Worm (Caenorhabditis elegans) whole organism, mixed stage, embryonic: ENCODE results near the gene srh-141.

Source experiments
- M03D4.4 ChIP-seq: sonication (generic microtip); optimal IDR thresholded peaks from 2 replicates; lab custom pipeline; 2017; ENCODE audit warnings: mild to moderate bottlenecking, missing genetic modification characterization, missing compliant biosample characterization
- bed-3 ChIP-seq: fragments of 200-800 bp; sonication (Bioruptor generic); optimal IDR thresholded peaks from 3 replicates; lab custom pipeline; 2018; ENCODE audit warnings: mild to moderate bottlenecking, missing genetic modification characterization, moderate library complexity, missing compliant biosample characterization
- blmp-1 ChIP-seq: fragments of 150-350 bp; optimal IDR thresholded peaks from 2 replicates; lab custom pipeline; 2014; ENCODE audit warnings: missing biosample characterization, missing genetic modification characterization
- ceh-39 ChIP-seq: fragments of 150-350 bp; optimal IDR thresholded peaks from 2 replicates; lab custom pipeline; 2014; ENCODE audit warnings: missing biosample characterization, missing genetic modification characterization
- ceh-83 ChIP-seq: fragments of 200-800 bp; sonication (Bioruptor generic); optimal IDR thresholded peaks from 2 replicates; lab custom pipeline; 2018; ENCODE audit warnings: mild to moderate bottlenecking, missing genetic modification characterization, missing compliant biosample characterization
- ces-1 ChIP-seq: fragments of 150-350 bp; optimal IDR thresholded peaks from 2 replicates; lab custom pipeline; 2014; ENCODE audit warnings: missing biosample characterization, missing genetic modification reagents, missing genetic modification characterization
- cnd-1 ChIP-seq: fragments of 200-800 bp; sonication (Bioruptor generic); optimal IDR thresholded peaks from 2 replicates; lab custom pipeline; 2018; ENCODE audit warnings: mild to moderate bottlenecking, missing genetic modification characterization, missing compliant biosample characterization
- drap-1 ChIP-seq: fragments of 200-800 bp; sonication (Bioruptor generic); optimal IDR thresholded peaks from 3 replicates; lab custom pipeline; 2018; ENCODE audit warnings: mild to moderate bottlenecking, missing genetic modification characterization, missing compliant biosample characterization
- elt-1 ChIP-seq: sonication (generic microtip); optimal IDR thresholded peaks from 2 replicates; lab custom pipeline; 2017; ENCODE audit warnings: missing genetic modification characterization, mild to moderate bottlenecking, missing compliant biosample characterization, antibody characterized with exemption, moderate library complexity, borderline replicate concordance; ENCODE audit not compliant: insufficient read depth
- elt-3 ChIP-seq: fragments of 150-350 bp; optimal IDR thresholded peaks from 2 replicates; lab custom pipeline; 2014; ENCODE audit warnings: missing biosample characterization, missing genetic modification characterization
- flh-1 ChIP-seq: fragments of 200-800 bp; sonication (Bioruptor generic); optimal IDR thresholded peaks from 2 replicates; lab custom pipeline; 2018; ENCODE audit warnings: mild to moderate bottlenecking, missing genetic modification characterization, moderate library complexity, missing compliant biosample characterization
- ham-2 ChIP-seq: fragments of 200-800 bp; sonication (Bioruptor generic); optimal IDR thresholded peaks from 2 replicates; lab custom pipeline; 2018; ENCODE audit warnings: mild to moderate bottlenecking, missing genetic modification characterization, missing compliant biosample characterization
- hlh-1 ChIP-seq: fragments of 150-350 bp; optimal IDR thresholded peaks from 2 replicates; lab custom pipeline; 2014; ENCODE audit warnings: missing biosample characterization, missing genetic modification reagents, missing genetic modification characterization
- lin-13 ChIP-seq: fragments of 150-350 bp; optimal IDR thresholded peaks from 2 replicates; lab custom pipeline; 2014; ENCODE audit warnings: missing biosample characterization, missing genetic modification characterization
- lin-32 ChIP-seq: fragments of 200-800 bp; sonication (Bioruptor generic); optimal IDR thresholded peaks from 2 replicates; lab custom pipeline; 2018; ENCODE audit warnings: mild to moderate bottlenecking, missing genetic modification characterization, missing compliant biosample characterization
- lsy-2 ChIP-seq: fragments of 150-350 bp; optimal IDR thresholded peaks from 2 replicates; lab custom pipeline; 2014; ENCODE audit warnings: missing biosample characterization, missing genetic modification characterization
- mab-5 ChIP-seq: fragments of 150-350 bp; optimal IDR thresholded peaks from 2 replicates; lab custom pipeline; 2014; ENCODE audit warnings: missing biosample characterization, missing genetic modification characterization
- mep-1 ChIP-seq: fragments of 150-350 bp; optimal IDR thresholded peaks from 2 replicates; lab custom pipeline; 2017; ENCODE audit warnings: missing biosample characterization, missing genetic modification reagents, missing genetic modification characterization, inconsistent platforms
- mls-2 ChIP-seq: sonication (generic microtip); optimal IDR thresholded peaks from 2 replicates; lab custom pipeline; 2016; ENCODE audit warnings: mild to moderate bottlenecking, missing genetic modification characterization, moderate library complexity, missing compliant biosample characterization
- nhr-12 ChIP-seq: fragments of 150-350 bp; optimal IDR thresholded peaks from 2 replicates; lab custom pipeline; 2014; ENCODE audit warnings: missing biosample characterization, missing genetic modification characterization
- nhr-2 ChIP-seq: fragments of 150-350 bp; optimal IDR thresholded peaks from 2 replicates; lab custom pipeline; 2014; ENCODE audit warnings: missing biosample characterization, missing genetic modification characterization
- nhr-237 ChIP-seq: fragments of 150-350 bp; optimal IDR thresholded peaks from 2 replicates; lab custom pipeline; 2014; ENCODE audit warnings: missing biosample characterization, missing genetic modification characterization
- nhr-76 ChIP-seq: sonication (generic microtip); optimal IDR thresholded peaks from 2 replicates; lab custom pipeline; 2017; ENCODE audit warnings: missing biosample characterization, missing genetic modification characterization
- pha-4 ChIP-seq: fragments of 150-350 bp; optimal IDR thresholded peaks from 2 replicates; lab custom pipeline; 2018; ENCODE audit warnings: missing biosample characterization, missing genetic modification reagents, missing genetic modification characterization
- sem-2 ChIP-seq: fragments of 200-800 bp; sonication (Bioruptor generic); optimal IDR thresholded peaks from 2 replicates; lab custom pipeline; 2018; ENCODE audit warnings: mild to moderate bottlenecking, missing genetic modification characterization, missing compliant biosample characterization
- snpc-4 ChIP-seq: fragments of 150-350 bp; optimal IDR thresholded peaks from 2 replicates; lab custom pipeline; 2014; ENCODE audit warnings: missing biosample characterization, missing genetic modification characterization
- sptf-1 ChIP-seq: sonication (generic microtip); optimal IDR thresholded peaks from 2 replicates; lab custom pipeline; 2017; ENCODE audit warnings: mild to moderate bottlenecking, missing genetic modification characterization, moderate library complexity, missing compliant biosample characterization
- tbx-8 ChIP-seq: fragments of 200-800 bp; sonication (Bioruptor generic); optimal IDR thresholded peaks from 2 replicates; lab custom pipeline; 2018; ENCODE audit warnings: mild to moderate bottlenecking, missing genetic modification characterization, moderate library complexity, missing compliant biosample characterization
- unc-62 ChIP-seq: fragments of 150-350 bp; optimal IDR thresholded peaks from 2 replicates; lab custom pipeline; 2014; ENCODE audit warnings: missing biosample characterization, missing genetic modification reagents, missing genetic modification characterization
- zip-8 ChIP-seq: fragments of 150-350 bp; optimal IDR thresholded peaks from 2 replicates; lab custom pipeline; 2014; ENCODE audit warnings: missing biosample characterization, missing genetic modification characterization

srh-141 gene

DNA sequence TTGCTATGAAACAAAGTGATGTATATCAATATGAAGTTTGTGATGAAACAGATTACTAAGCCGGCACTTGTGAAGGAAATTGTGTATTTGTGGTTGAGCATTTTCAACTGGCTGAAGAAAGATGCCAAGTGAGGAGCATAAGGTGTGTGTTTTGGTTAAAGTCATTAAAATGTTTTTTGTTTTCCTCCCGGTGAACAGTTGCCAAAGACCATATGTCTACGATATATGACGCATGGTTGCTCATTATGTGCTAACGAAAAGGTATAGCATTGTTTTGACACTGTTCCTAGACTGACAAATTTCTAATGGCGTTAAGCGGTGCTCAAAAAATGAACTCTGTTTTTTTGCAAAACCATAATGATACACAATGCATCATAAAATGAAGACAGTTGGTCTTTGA lies 26.7 kb upstream of the srh-141 start, which contains the start of gene str-55:
Gene str-55, minus strand, starts transcription at position 101 of the 400 bp plus-strand sequence.
- TF ChIP-seq snpc-4 (tag; lab: Kevin White, UChicago) (no peak), unc-62 (GFP tag; lab: Kevin White, UChicago) (no peak), hlh-1 (no peak), ceh-83 (no peak), sem-2 (GFP tag; lab: Kevin White, UChicago) (no peak), lsy-2 (tag; lab: Kevin White, UChicago) (no peak), lin-32 (no peak), flh-1 (GFP tag; lab: Kevin White, UChicago) (no peak), bed-3 (no peak), ham-2 (GFP tag; lab: Kevin White, UChicago) (no peak), nhr-237 (tag; lab: Kevin White, UChicago) (no peak), sptf-1 (tag; lab: Kevin White, UChicago) (no peak), mls-2 (no peak), elt-1 (tag; lab: Kevin White, UChicago) (no peak)

DNA sequence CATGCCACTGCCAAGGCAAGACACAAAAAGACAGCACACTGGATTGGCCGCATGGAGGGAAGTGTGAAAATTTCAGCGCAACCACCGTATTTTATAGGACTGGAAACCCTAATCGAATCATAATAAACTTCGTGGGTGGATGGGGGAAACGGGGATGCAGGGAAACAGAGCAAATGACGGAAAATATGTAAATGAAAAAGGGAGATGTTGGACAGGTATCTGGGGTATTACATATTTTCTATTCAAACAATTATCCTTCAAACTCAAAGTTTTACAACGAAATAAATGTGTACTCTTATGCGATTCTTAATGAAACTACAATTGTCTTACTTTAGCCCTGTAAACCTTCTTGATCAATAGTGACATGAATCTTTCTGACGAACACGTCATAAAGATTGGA lies 24.0 kb upstream of the srh-141 start, which contains the start of gene F26D2.16:
Gene F26D2.16, minus strand, starts transcription at position 101 of the 400 bp plus-strand sequence.
- TF ChIP-seq M03D4.4 (tag; lab: Kevin White, UChicago) (no peak), pha-4 (tag; lab: Kevin White, UChicago) (no peak), ces-1 (GFP tag; lab: Kevin White, UChicago) (no peak), lin-32 (no peak), elt-1 (tag; lab: Kevin White, UChicago) (no peak), mab-5 (no peak), elt-3 (tag; lab: Kevin White, UChicago) (no peak), mls-2 (no peak), unc-62 (GFP tag; lab: Kevin White, UChicago) (no peak), ceh-83 (no peak), cnd-1 (no peak), flh-1 (GFP tag; lab: Kevin White, UChicago) (no peak)

DNA sequence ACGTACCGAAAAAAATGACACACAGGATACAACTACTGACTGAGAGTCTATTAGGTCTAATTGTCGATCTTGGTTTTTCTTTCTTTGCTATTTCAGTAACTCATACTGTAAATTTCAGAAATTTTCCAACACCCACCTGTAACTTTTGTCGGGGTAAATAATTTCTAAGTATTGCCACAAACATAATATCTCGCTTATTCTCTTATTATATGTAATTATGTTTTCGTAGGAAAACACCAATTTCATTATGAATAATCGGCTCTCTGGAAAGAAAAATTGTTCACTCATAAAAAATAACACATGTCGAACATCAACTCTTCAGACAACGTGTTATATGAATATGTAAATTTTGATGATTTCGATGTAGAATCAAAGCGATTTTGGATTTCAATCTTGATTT lies 23.0 kb upstream of the srh-141 start, which contains the start of gene srw-48:
Gene srw-48, plus strand, starts transcription at position 301 of the 400 bp plus-strand sequence.
- TF ChIP-seq nhr-12 (tag; lab: Kevin White, UChicago) (no peak), mls-2 (no peak), ham-2 (GFP tag; lab: Kevin White, UChicago) (no peak), drap-1 (GFP tag; lab: Kevin White, UChicago) (no peak), M03D4.4 (tag; lab: Kevin White, UChicago) (no peak), unc-62 (GFP tag; lab: Kevin White, UChicago) (no peak), hlh-1 (no peak), zip-8 (tag; lab: Kevin White, UChicago) (no peak), nhr-237 (tag; lab: Kevin White, UChicago) (no peak), ceh-39 (tag; lab: Kevin White, UChicago) (no peak), lin-32 (no peak), blmp-1 (tag; lab: Kevin White, UChicago) (no peak), tbx-8 (GFP tag; lab: Kevin White, UChicago) (no peak), nhr-76 (tag; lab: Kevin White, UChicago) (no peak), snpc-4 (tag; lab: Kevin White, UChicago) (no peak), nhr-2 (tag; lab: Kevin White, UChicago) (no peak), cnd-1 (no peak)
- TF ChIP-seq, all 35 proteins: peak for 0

DNA sequence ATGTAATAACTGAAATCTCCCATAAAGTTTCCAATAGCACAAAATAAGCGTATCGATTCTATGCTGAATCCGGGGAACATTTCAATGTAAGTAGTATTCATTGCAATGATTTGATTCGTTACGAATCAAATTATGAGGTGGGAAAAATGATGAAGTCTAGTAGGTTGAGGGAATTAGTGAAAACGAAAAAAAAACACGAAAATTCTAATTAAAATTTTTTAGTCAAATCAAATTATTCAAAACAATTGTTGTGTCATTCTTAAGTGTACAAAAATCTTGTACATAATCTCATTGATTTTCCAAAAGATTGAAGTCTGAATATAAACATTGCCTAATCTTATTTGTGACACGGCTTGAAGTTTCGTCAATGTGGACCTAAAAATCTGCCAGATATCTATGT lies 19.3 kb upstream of the srh-141 start, which contains the start of gene srw-29:
Gene srw-29, minus strand, starts transcription at position 101 of the 400 bp plus-strand sequence.
- TF ChIP-seq cnd-1: no peak
- no peak for TF ChIP-seq elt-1 (tag; lab: Kevin White, UChicago)
- TF ChIP-seq mep-1 (tag; lab: Kevin White, UChicago): no peak
- TF ChIP-seq hlh-1: no peak
- no peak for TF ChIP-seq nhr-237 (tag; lab: Kevin White, UChicago)
- TF ChIP-seq ces-1 (GFP tag; lab: Kevin White, UChicago): no peak

DNA sequence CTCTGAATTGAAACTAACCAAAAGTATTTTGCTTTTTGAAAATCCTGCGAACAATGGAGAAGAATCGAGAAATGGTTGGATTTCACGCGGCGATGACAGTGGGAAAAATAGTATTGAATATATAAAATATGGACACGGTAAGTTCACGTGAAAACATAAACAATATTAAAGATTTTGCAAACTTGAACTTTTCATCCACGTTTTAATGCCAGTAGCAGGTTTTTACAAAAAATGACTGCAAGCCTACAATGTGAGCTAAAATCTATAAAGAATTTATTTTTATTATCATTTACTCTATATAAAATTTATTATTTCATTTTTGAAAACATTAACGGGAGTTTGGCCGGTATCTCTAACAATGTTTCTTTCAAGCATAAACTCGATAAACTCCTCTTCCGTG lies 14.2 kb upstream of the srh-141 start, which contains the start of gene F26D2.10:
Gene F26D2.10, minus strand, starts transcription at position 101 of the 400 bp plus-strand sequence.
- TF ChIP-seq nhr-237 (tag; lab: Kevin White, UChicago) (no peak), hlh-1 (no peak), lin-32 (no peak), bed-3 (no peak), tbx-8 (GFP tag; lab: Kevin White, UChicago) (no peak), M03D4.4 (tag; lab: Kevin White, UChicago) (no peak), lin-13 (tag; lab: Kevin White, UChicago) (no peak), nhr-2 (tag; lab: Kevin White, UChicago) (no peak), elt-3 (tag; lab: Kevin White, UChicago) (no peak), ces-1 (GFP tag; lab: Kevin White, UChicago) (no peak), ham-2 (GFP tag; lab: Kevin White, UChicago) (no peak), nhr-12 (tag; lab: Kevin White, UChicago) (no peak), snpc-4 (tag; lab: Kevin White, UChicago) (no peak), sem-2 (GFP tag; lab: Kevin White, UChicago) (no peak), ceh-83 (no peak)
